Worm (Caenorhabditis elegans) whole organism, L1 larva: Measurements from ENCODE around the gene F26F4.5.

ENCODE experiments used
- C04F5.9 ChIP-seq: sonication (generic microtip); optimal IDR thresholded peaks from 2 replicates; lab custom pipeline; 2016; ENCODE audit warnings: missing genetic modification characterization, missing compliant biosample characterization
- C16A3.4 ChIP-seq: fragments of 150-350 bp; optimal IDR thresholded peaks from 2 replicates; lab custom pipeline; 2014; ENCODE audit warnings: missing biosample characterization, missing genetic modification characterization
- ceh-82 ChIP-seq, 3 experiments: fragments of 150-350 bp in 1 of 3; sonication (generic microtip) in 2 of 3; optimal IDR thresholded peaks; 2 replicates each; lab custom pipeline; 2014 to 2017; ENCODE audit warnings: missing biosample characterization in 3 of 3, missing genetic modification characterization in 3 of 3
- ceh-90 ChIP-seq: sonication (generic microtip); optimal IDR thresholded peaks from 2 replicates; lab custom pipeline; 2016; ENCODE audit warnings: missing genetic modification characterization, missing compliant biosample characterization
- egl-13 ChIP-seq: sonication (generic microtip); optimal IDR thresholded peaks from 2 replicates; lab custom pipeline; 2016; ENCODE audit warnings: missing genotype, missing genetic modification reagents, missing genetic modification characterization, missing compliant biosample characterization
- ets-5 ChIP-seq: fragments of 200-800 bp; sonication (Bioruptor generic); IDR thresholded peaks from 2 replicates; pipeline ENCODE4 v1.3.6; 2022; ENCODE audit warnings: missing genetic modification characterization, missing compliant biosample characterization
- fos-1 ChIP-seq: fragments of 150-350 bp; optimal IDR thresholded peaks from 2 replicates; lab custom pipeline; 2014; ENCODE audit warnings: missing biosample characterization, missing genetic modification characterization
- jun-1 ChIP-seq: fragments of 150-350 bp; optimal IDR thresholded peaks from 2 replicates; lab custom pipeline; 2014; ENCODE audit warnings: missing biosample characterization, missing genetic modification reagents, missing genetic modification characterization
- nhr-84 ChIP-seq: sonication (generic microtip); optimal IDR thresholded peaks from 2 replicates; lab custom pipeline; 2017; ENCODE audit warnings: missing biosample characterization, missing genetic modification characterization
- swsn-7 ChIP-seq: sonication (generic microtip); optimal IDR thresholded peaks from 2 replicates; lab custom pipeline; 2016; ENCODE audit warnings: missing genetic modification characterization, missing compliant biosample characterization
- unc-86 ChIP-seq: sonication (generic microtip); optimal IDR thresholded peaks from 2 replicates; lab custom pipeline; 2016; ENCODE audit warnings: missing genetic modification characterization, missing compliant biosample characterization

- TF ChIP-seq unc-86 (tag; lab: Kevin White, UChicago): no peak
- TF ChIP-seq nhr-84: no peak
- no peak for TF ChIP-seq egl-13 (tag; lab: Kevin White, UChicago)
- no peak for TF ChIP-seq swsn-7 (tag; lab: Kevin White, UChicago)
- no peak for TF ChIP-seq ceh-82 (tag; optimal IDR thresholded peaks at IDR 0.05; lab: Kevin White, UChicago)
- no peak for TF ChIP-seq ceh-90
- TF ChIP-seq jun-1 (tag; lab: Kevin White, UChicago): no peak
- no peak for TF ChIP-seq fos-1 (tag; lab: Kevin White, UChicago)
- no peak for TF ChIP-seq C16A3.4 (tag; lab: Kevin White, UChicago)
- TF ChIP-seq C04F5.9: no peak
- TF ChIP-seq ets-5: no peak
Measured at ce11 chrIII:4903784-4904183, 12.7 kb upstream of the F26F4.5 start, which contains the start of gene kbp-2.
